Fruit fly (Drosophila melanogaster): Measurements from ENCODE around the gene Pex16.
A peak's percentile ranks its signal among the peaks of the same experiment; 100 is the strongest.

The Pex16 gene

DNA sequence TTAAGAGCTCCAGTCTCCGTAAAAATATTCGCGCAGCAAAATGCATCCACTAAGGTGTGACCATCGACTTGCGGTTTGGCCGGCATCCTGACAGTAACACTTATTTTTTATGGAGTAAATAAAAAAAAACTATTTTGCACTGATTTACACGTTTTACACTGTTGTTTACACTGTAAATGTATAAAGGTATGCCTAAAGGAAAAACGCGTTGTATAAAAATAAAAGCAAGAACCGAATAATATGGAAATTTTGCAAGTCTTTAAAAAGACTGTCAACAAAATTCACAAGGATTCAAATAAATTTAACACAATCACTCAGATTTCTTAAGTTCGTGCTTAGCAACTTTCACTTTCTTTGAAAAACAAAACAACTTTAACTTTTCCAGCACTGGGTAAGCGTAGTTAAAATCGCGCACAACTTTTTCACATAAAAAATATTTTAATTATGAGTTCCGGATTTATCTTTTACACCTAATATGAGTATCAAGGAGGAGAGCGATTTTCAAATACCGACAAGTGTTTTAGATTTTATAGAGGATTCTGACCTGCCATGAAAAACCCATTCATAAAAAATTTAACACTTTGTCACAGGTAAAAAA lies 45.2 kb upstream of the Pex16 start:
- peak; percentile 88 for TF ChIP-seq lola (GFP tag; optimal IDR thresholded peaks at IDR 0.05)
- no peak for TF ChIP-seq woc (GFP tag; optimal IDR thresholded peaks at IDR 0.05)
- peak; percentile 71 for TF ChIP-seq sage (GFP tag; optimal IDR thresholded peaks at IDR 0.05)
- TF ChIP-seq h (GFP tag; optimal IDR thresholded peaks at IDR 0.05) = no peak
- TF ChIP-seq ey (GFP tag; optimal IDR thresholded peaks at IDR 0.05) = no peak
- TF ChIP-seq dl (GFP tag; optimal IDR thresholded peaks at IDR 0.05; ENCODE audit: insufficient read depth in 1 of 2, partially characterized antibody in 2 of 2) = peak in 1 of 2 experiments; percentile 39
- TF ChIP-seq tai (GFP tag; optimal IDR thresholded peaks at IDR 0.05) = no peak
- TF ChIP-seq CG32264 (GFP tag; optimal IDR thresholded peaks at IDR 0.05) = no peak
- TF ChIP-seq Hr78 (GFP tag; optimal IDR thresholded peaks at IDR 0.05) = no peak
- TF ChIP-seq Jra (GFP tag; optimal IDR thresholded peaks at IDR 0.05) = no peak
- no peak for TF ChIP-seq brk (GFP tag; optimal IDR thresholded peaks at IDR 0.05)
- no peak for TF ChIP-seq Hr83 (GFP tag; optimal IDR thresholded peaks at IDR 0.05; ENCODE audit: poor library complexity, severe bottlenecking)
- no peak for TF ChIP-seq jim (GFP tag; optimal IDR thresholded peaks at IDR 0.05)
- peak; percentile 98 for TF ChIP-seq Dfd (GFP tag; optimal IDR thresholded peaks at IDR 0.05)
- no peak for TF ChIP-seq Dif (GFP tag; optimal IDR thresholded peaks at IDR 0.05; ENCODE audit: partially characterized antibody)
- no peak for TF ChIP-seq CrebA (GFP tag; optimal IDR thresholded peaks at IDR 0.05; ENCODE audit: borderline replicate concordance)
- no peak for TF ChIP-seq usp (GFP tag; optimal IDR thresholded peaks at IDR 0.05)

DNA sequence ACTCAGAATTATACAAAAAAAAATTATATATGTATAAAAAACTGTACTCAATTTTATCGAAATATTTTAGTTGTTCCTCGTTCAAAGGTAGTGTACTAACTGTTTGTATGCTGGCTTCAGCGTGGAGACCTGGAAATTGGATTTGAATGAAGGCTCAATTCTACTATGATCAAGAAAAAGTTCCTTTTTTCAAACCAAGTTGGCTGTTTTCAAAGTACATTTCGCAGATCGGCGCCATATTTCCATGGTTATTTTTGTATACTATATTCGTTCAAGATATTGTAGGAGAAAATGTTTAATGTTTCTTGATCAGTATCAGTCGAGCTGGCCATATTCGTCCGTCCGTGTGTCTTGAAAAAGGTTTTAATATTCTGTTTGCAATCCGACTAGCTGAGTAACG lies 39.9 kb upstream of the Pex16 start, which contains the start of gene Mst77F:
Mst77F (minus strand) TSS at position 101 of the 400 bp plus-strand sequence.
- TF ChIP-seq foxo (GFP tag; optimal IDR thresholded peaks at IDR 0.05) (no peak), dl (GFP tag; optimal IDR thresholded peaks at IDR 0.05; ENCODE audit: insufficient read depth in 1 of 2, partially characterized antibody in 2 of 2) (no peak), rgr (GFP tag; optimal IDR thresholded peaks at IDR 0.05) (no peak), N (GFP tag; optimal IDR thresholded peaks at IDR 0.05) (no peak), Dfd (GFP tag; optimal IDR thresholded peaks at IDR 0.05) (no peak), psq (GFP tag; optimal IDR thresholded peaks at IDR 0.05) (no peak), CG9705 (GFP tag; optimal IDR thresholded peaks at IDR 0.05) (no peak), dsf (GFP tag; optimal IDR thresholded peaks at IDR 0.05; ENCODE audit: borderline replicate concordance) (no peak), tai (GFP tag; optimal IDR thresholded peaks at IDR 0.05) (no peak), Hr83 (GFP tag; optimal IDR thresholded peaks at IDR 0.05; ENCODE audit: poor library complexity, severe bottlenecking) (no peak), usp (GFP tag; optimal IDR thresholded peaks at IDR 0.05) (no peak), OdsH (GFP tag; optimal IDR thresholded peaks at IDR 0.05) (no peak), GATAd (GFP tag; optimal IDR thresholded peaks at IDR 0.05) (no peak), dmrt93B (GFP tag; optimal IDR thresholded peaks at IDR 0.05) (no peak), Jra (GFP tag; optimal IDR thresholded peaks at IDR 0.05) (no peak), CG32264 (GFP tag; optimal IDR thresholded peaks at IDR 0.05) (no peak), CrebA (GFP tag; optimal IDR thresholded peaks at IDR 0.05; ENCODE audit: borderline replicate concordance) (no peak)

dm6 chr3L:20815666-20816375 lies 37.8 kb upstream of the Pex16 start, which contains the start of the genes CG3618 and Pka-R1:
Gene CG3618 (minus strand): TSS chr3L:20816075.
Gene Pka-R1 (plus strand): TSS chr3L:20816118.
- peak; percentile 29 for TF ChIP-seq psq (GFP tag; optimal IDR thresholded peaks at IDR 0.05)
- TF ChIP-seq foxo (GFP tag; optimal IDR thresholded peaks at IDR 0.05) = no peak
- TF ChIP-seq rgr (GFP tag; optimal IDR thresholded peaks at IDR 0.05) = peak; percentile 51
- no peak for TF ChIP-seq Hnf4 (GFP tag; optimal IDR thresholded peaks at IDR 0.05)
- peak; percentile 14 for TF ChIP-seq Hr83 (GFP tag; optimal IDR thresholded peaks at IDR 0.05; ENCODE audit: poor library complexity, severe bottlenecking)
- no peak for TF ChIP-seq Rel (GFP tag; optimal IDR thresholded peaks at IDR 0.05)
- TF ChIP-seq Rel (tag; optimal IDR thresholded peaks at IDR 0.05) = no peak

DNA sequence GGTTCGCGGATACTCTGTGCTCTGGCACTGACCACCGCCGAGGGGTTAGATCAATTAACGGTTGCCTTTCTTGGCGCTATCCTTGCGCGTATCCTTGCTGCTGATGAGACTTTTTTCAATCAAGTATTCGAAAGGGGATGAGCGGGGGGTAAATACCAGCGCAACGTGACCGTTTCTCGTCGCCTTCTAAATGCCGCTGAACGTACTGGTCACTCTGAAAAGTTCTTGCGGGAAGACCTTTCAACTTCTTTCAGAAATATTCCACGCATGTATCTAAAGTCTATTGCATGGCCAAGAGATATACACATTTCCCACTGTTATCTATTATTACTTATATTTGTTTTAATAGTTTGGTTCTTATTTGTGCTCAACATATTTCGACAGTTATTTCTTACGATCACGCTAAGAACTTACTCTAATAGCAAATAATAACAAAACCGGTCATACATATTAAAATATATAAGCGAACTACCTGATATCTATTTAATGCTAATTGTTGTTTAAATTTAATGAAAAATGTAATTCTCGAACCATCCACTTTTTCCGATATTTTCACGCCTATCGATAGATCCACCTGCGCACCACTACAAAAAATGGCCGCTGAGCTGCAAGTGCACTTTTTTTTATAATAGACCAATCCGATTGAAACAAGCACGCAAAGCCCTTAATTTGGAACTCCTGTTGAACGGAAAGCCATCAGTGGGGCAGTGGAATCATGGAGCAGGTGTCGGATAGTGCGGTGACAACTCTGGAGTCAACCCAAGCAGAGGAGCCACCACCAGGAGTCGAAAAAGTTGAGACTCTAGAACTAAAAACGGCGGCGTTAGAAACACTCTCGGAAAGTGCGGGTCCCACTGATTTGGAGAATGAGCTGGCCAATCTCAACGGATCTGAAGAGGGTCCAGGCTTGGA lies 31.3 kb upstream of the Pex16 start, which contains the start of the genes CG3634 and HIPP1:
CG3634 (minus strand) TSS at position 185 of the 912 bp plus-strand sequence.
HIPP1 (plus strand) TSS at position 582 of the 912 bp plus-strand sequence.
- no peak for TF ChIP-seq Sp1 (GFP tag; optimal IDR thresholded peaks at IDR 0.05)
- TF ChIP-seq Hr78 (GFP tag; optimal IDR thresholded peaks at IDR 0.05) = no peak
- peak; percentile 34 for TF ChIP-seq Myc (optimal IDR thresholded peaks at IDR 0.05)
- no peak for TF ChIP-seq GATAd (GFP tag; optimal IDR thresholded peaks at IDR 0.05)

Data from whole organism, wandering third instar larva.